Fruit fly (Drosophila melanogaster): ENCODE results near the gene Taf4.

Taf4 gene

DNA sequence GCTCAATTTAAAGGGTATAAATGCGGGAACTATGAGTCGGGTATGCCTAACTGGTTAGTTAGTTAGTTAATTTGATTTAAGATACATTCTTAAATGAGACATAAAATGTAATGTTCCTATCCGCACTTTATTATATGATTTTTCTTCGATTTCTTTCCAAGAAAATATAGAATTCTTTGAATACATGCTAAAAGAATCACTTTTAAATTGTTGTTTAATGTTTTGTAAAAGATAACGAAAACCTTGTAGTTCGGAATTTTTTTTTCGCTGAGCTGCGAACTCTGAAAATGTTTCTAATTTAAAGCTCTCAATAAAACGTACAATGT is 47.0 kb downstream of the Taf4 start (continued):
- TF ChIP-seq CG9817 (tag; optimal IDR thresholded peaks at IDR 0.05) = peak; percentile 14
- peak; percentile 58 for TF ChIP-seq gem (tag; optimal IDR thresholded peaks at IDR 0.05)
- no peak for TF ChIP-seq Blimp-1 (GFP tag; optimal IDR thresholded peaks at IDR 0.05)
- no peak for TF ChIP-seq so (GFP tag; IDR thresholded peaks at IDR 0.05)
- peak; percentile 58 for TF ChIP-seq CG2678 (tag; optimal IDR thresholded peaks at IDR 0.05)
- no peak for TF ChIP-seq CG10209 (GFP tag; optimal IDR thresholded peaks at IDR 0.05)
- TF ChIP-seq vnd (GFP tag; IDR thresholded peaks at IDR 0.05; ENCODE audit: partially characterized antibody) = no peak
- peak; percentile 27 for TF ChIP-seq pho (GFP tag; optimal IDR thresholded peaks at IDR 0.05)
- peak in 1 of 3 experiments; percentile 29 for TF ChIP-seq Stat92E (GFP tag; optimal IDR thresholded peaks at IDR 0.05)
- TF ChIP-seq CoRest (tag; optimal IDR thresholded peaks at IDR 0.05) = peak; percentile 25
- TF ChIP-seq CG15514 (GFP tag; optimal IDR thresholded peaks at IDR 0.05) = peak; percentile 1
- TF ChIP-seq Nf-YA (GFP tag; IDR thresholded peaks at IDR 0.05) = no peak
- peak in 1 of 2 experiments; percentile 7 for TF ChIP-seq Pdp1 (GFP tag; optimal IDR thresholded peaks at IDR 0.05)
- TF ChIP-seq CG10274 (GFP tag; optimal IDR thresholded peaks at IDR 0.05) = peak; percentile 11
- TF ChIP-seq Hmr (GFP tag; optimal IDR thresholded peaks at IDR 0.05) = peak; percentile 64
- peak; percentile 41; the same call in 1 of the 2 replicates for TF ChIP-seq slbo (GFP tag; IDR thresholded peaks at IDR 0.05)
- peak; percentile 36 for TF ChIP-seq mam (GFP tag; optimal IDR thresholded peaks at IDR 0.05)
- TF ChIP-seq lab (GFP tag; optimal IDR thresholded peaks at IDR 0.05) = peak; percentile 60
- peak; percentile 12 for TF ChIP-seq CG12659 (GFP tag; optimal IDR thresholded peaks at IDR 0.05)
- peak; percentile 52 for TF ChIP-seq CG3281 (GFP tag; optimal IDR thresholded peaks at IDR 0.05)
- peak; percentile 18 for TF ChIP-seq CG18619 (GFP tag; optimal IDR thresholded peaks at IDR 0.05)
- peak; percentile 16 for TF ChIP-seq CG11504 (tag; optimal IDR thresholded peaks at IDR 0.05)
- TF ChIP-seq CG15269 (tag; optimal IDR thresholded peaks at IDR 0.05) = peak; percentile 18
- peak; percentile 49 for TF ChIP-seq PHDP (tag; optimal IDR thresholded peaks at IDR 0.05)
- peak; percentile 30 for TF ChIP-seq Oli (tag; optimal IDR thresholded peaks at IDR 0.05)
- peak; percentile 18 for TF ChIP-seq Dip3 (GFP tag; optimal IDR thresholded peaks at IDR 0.05)
- 0 out of 3 replicates have a peak, but pooled peaks have one; percentile 33 for TF ChIP-seq CG11695 (GFP tag; IDR thresholded peaks at IDR 0.05)
- peak; percentile 38 for TF ChIP-seq D19A (tag; optimal IDR thresholded peaks at IDR 0.05)
- TF ChIP-seq CG8290 (GFP tag; optimal IDR thresholded peaks at IDR 0.05) = no peak
- peak in 1 of 2 experiments; percentile 16 for TF ChIP-seq CG8290 (tag; optimal IDR thresholded peaks at IDR 0.05)
- TF ChIP-seq zfh2 (GFP tag; optimal IDR thresholded peaks at IDR 0.05) = peak; percentile 48
- TF ChIP-seq CG17385 (GFP tag; optimal IDR thresholded peaks at IDR 0.05) = peak; percentile 4
- peak; percentile 44; the same call in 1 of the 3 replicates for TF ChIP-seq row (GFP tag; IDR thresholded peaks at IDR 0.05)
- no peak for TF ChIP-seq Xrp1 (GFP tag; IDR thresholded peaks at IDR 0.05)
- TF ChIP-seq CG9932 (GFP tag; IDR thresholded peaks at IDR 0.05) = no peak
- TF ChIP-seq Fer3 (tag; optimal IDR thresholded peaks at IDR 0.05) = peak; percentile 6
- TF ChIP-seq grau (tag; optimal IDR thresholded peaks at IDR 0.05) = peak; percentile 55
- peak; percentile 65 for TF ChIP-seq sens (GFP tag)
- peak; percentile 78 for TF ChIP-seq CG2120 (GFP tag; optimal IDR thresholded peaks at IDR 0.05)

dm6 chr3L:16160420-16161069 is 47.5 kb downstream of the Taf4 start:
- TF ChIP-seq CG1602 (GFP tag; optimal IDR thresholded peaks at IDR 0.05) = peak; percentile 54
- TF ChIP-seq CG15696 (tag; optimal IDR thresholded peaks at IDR 0.05) = peak; percentile 29
- TF ChIP-seq CG32767 (GFP tag; IDR thresholded peaks at IDR 0.05) = no peak
- TF ChIP-seq CG1529 (GFP tag; optimal IDR thresholded peaks at IDR 0.05) = peak; percentile 12
- TF ChIP-seq org-1 (GFP tag; optimal IDR thresholded peaks at IDR 0.05) = peak; percentile 74
- TF ChIP-seq hbn (GFP tag; IDR thresholded peaks at IDR 0.05; ENCODE audit: partially characterized antibody) = no peak
- TF ChIP-seq CG7839 (tag; optimal IDR thresholded peaks at IDR 0.05) = peak; percentile 79
- TF ChIP-seq CG6854 (GFP tag; optimal IDR thresholded peaks at IDR 0.05) = peak; percentile 15
- TF ChIP-seq Hsf (GFP tag; optimal IDR thresholded peaks at IDR 0.05) = peak; percentile 59
- TF ChIP-seq CG7786 (GFP tag; optimal IDR thresholded peaks at IDR 0.05) = peak; percentile 69
- TF ChIP-seq Dek (tag; optimal IDR thresholded peaks at IDR 0.05) = peak; percentile 46
- TF ChIP-seq CTCF (GFP tag; optimal IDR thresholded peaks at IDR 0.05) = no peak
- TF ChIP-seq Hr51 (GFP tag; optimal IDR thresholded peaks at IDR 0.05) = peak; percentile 42 to 68

Data from whole organism, embryonic.